Worm (Caenorhabditis elegans): ENCODE results near the gene sto-5.

DNA sequence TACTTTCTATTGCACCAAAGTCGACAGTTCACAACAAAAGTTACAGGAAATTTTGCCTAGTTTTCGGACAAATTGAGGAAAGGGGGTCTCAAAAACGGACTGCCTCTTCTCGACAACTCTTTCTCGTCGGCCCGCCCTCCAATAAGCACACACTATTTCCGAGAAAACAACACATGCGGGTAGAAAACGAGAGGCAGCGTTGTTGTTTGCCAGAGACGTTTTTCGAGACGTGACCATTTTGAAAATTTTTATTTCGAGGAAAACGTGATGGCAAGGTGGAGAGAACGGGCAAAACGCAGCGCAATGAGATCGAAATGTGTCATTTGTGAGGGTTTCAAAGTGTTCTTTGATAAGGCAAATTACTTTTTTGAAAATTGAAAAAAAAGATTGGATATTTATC is 31.8 kb downstream of the sto-5 start:
- TF ChIP-seq nhr-11 (tag; optimal IDR thresholded peaks at IDR 0.05) (no peak), fkh-10 (GFP tag; optimal IDR thresholded peaks at IDR 0.05) (no peak)

Measured in whole organism, late embryonic.